Worm (Caenorhabditis elegans) whole organism, late embryonic: Measurements from ENCODE around the gene fbxa-26.
A peak's percentile ranks its signal among the peaks of the same experiment; 100 is the strongest.
"Not testable (repeated sequence)": the region's sequence is repeated elsewhere in the genome, so short reads cannot be mapped to it uniquely, and the experiment has no call there.

ENCODE experiments used
- K02D7.2 ChIP-seq: sonication (generic microtip); optimal IDR thresholded peaks from 2 replicates; lab custom pipeline; 2017; ENCODE audit warnings: mild to moderate bottlenecking, missing genetic modification characterization, missing compliant biosample characterization
- ceh-14 ChIP-seq: sonication (generic microtip); optimal IDR thresholded peaks from 2 replicates; lab custom pipeline; 2016; ENCODE audit warnings: missing genotype, missing genetic modification characterization, missing compliant biosample characterization
- ceh-18 ChIP-seq: sonication (generic microtip); optimal IDR thresholded peaks from 2 replicates; lab custom pipeline; 2016; ENCODE audit warnings: missing genetic modification characterization, missing compliant biosample characterization
- ceh-19 ChIP-seq: fragments of 200-800 bp; sonication (Bioruptor generic); optimal IDR thresholded peaks from 2 replicates; lab custom pipeline; 2018; ENCODE audit warnings: mild to moderate bottlenecking, missing genetic modification characterization, missing compliant biosample characterization
- ceh-22 ChIP-seq: sonication (generic microtip); optimal IDR thresholded peaks from 2 replicates; lab custom pipeline; 2017; ENCODE audit warnings: missing biosample characterization, missing genetic modification characterization
- ceh-31 ChIP-seq: sonication (generic microtip); optimal IDR thresholded peaks from 2 replicates; lab custom pipeline; 2016; ENCODE audit warnings: missing genetic modification characterization, missing compliant biosample characterization
- ceh-45 ChIP-seq: fragments of 200-800 bp; sonication (Bioruptor generic); IDR thresholded peaks from 2 replicates; pipeline ENCODE4 v1.3.6; 2022; ENCODE audit warnings: missing genetic modification reagents, missing genetic modification characterization, missing compliant biosample characterization
- ceh-6 ChIP-seq: fragments of 200-800 bp; sonication (Bioruptor generic); optimal IDR thresholded peaks from 2 replicates; lab custom pipeline; 2018; ENCODE audit warnings: mild to moderate bottlenecking, missing genetic modification characterization, missing compliant biosample characterization
- che-1 ChIP-seq: sonication (generic microtip); optimal IDR thresholded peaks from 2 replicates; lab custom pipeline; 2016; ENCODE audit warnings: mild to moderate bottlenecking, missing genetic modification characterization, missing compliant biosample characterization
- dmd-4 ChIP-seq: sonication (generic microtip); optimal IDR thresholded peaks from 2 replicates; lab custom pipeline; 2016; ENCODE audit warnings: borderline replicate concordance, missing genetic modification characterization, missing compliant biosample characterization
- dve-1 ChIP-seq: sonication (generic microtip); optimal IDR thresholded peaks from 2 replicates; lab custom pipeline; 2017; ENCODE audit warnings: antibody characterized with exemption, mild to moderate bottlenecking, missing genetic modification characterization, missing compliant biosample characterization
- elt-2 ChIP-seq: sonication (generic microtip); optimal IDR thresholded peaks from 2 replicates; lab custom pipeline; 2016; ENCODE audit warnings: missing genetic modification reagents, missing genetic modification characterization, missing compliant biosample characterization
- elt-4 ChIP-seq: sonication (generic microtip); optimal IDR thresholded peaks from 2 replicates; lab custom pipeline; 2016; ENCODE audit warnings: missing genetic modification characterization, missing compliant biosample characterization
- eyg-1 ChIP-seq: sonication (generic microtip); optimal IDR thresholded peaks from 2 replicates; lab custom pipeline; 2016; ENCODE audit warnings: missing genotype, missing genetic modification characterization, missing compliant biosample characterization
- fax-1 ChIP-seq: sonication (generic microtip); optimal IDR thresholded peaks from 2 replicates; lab custom pipeline; 2016; ENCODE audit warnings: missing genotype, missing genetic modification characterization, missing compliant biosample characterization
- fkh-10 ChIP-seq: fragments of 150-350 bp; optimal IDR thresholded peaks from 2 replicates; lab custom pipeline; 2014; ENCODE audit warnings: missing biosample characterization, missing genetic modification reagents, missing genetic modification characterization
- fkh-6 ChIP-seq: sonication (generic microtip); optimal IDR thresholded peaks from 2 replicates; lab custom pipeline; 2016; ENCODE audit warnings: missing genetic modification characterization, missing compliant biosample characterization
- gmeb-2 ChIP-seq: sonication (generic microtip); optimal IDR thresholded peaks from 2 replicates; lab custom pipeline; 2016; ENCODE audit warnings: missing genetic modification characterization, inconsistent platforms, missing compliant biosample characterization
- hlh-13 ChIP-seq: fragments of 200-800 bp; sonication (Bioruptor generic); optimal IDR thresholded peaks from 2 replicates; lab custom pipeline; 2018; ENCODE audit warnings: mild to moderate bottlenecking, missing genetic modification characterization, missing compliant biosample characterization
- hlh-15 ChIP-seq: sonication (generic microtip); optimal IDR thresholded peaks from 2 replicates; lab custom pipeline; 2016; ENCODE audit warnings: missing genetic modification characterization, missing compliant biosample characterization
- hlh-30 ChIP-seq: sonication (generic microtip); optimal IDR thresholded peaks from 2 replicates; lab custom pipeline; 2017; ENCODE audit warnings: antibody characterized with exemption, missing genetic modification characterization, missing compliant biosample characterization; ENCODE audit not compliant: insufficient read depth
- hlh-8 ChIP-seq: sonication (generic microtip); optimal IDR thresholded peaks from 2 replicates; lab custom pipeline; 2016; ENCODE audit warnings: missing genotype, missing genetic modification characterization, missing compliant biosample characterization
- lim-6 ChIP-seq: sonication (generic microtip); optimal IDR thresholded peaks from 2 replicates; lab custom pipeline; 2016; ENCODE audit warnings: missing genetic modification characterization, missing compliant biosample characterization
- lin-11 ChIP-seq: fragments of 200-800 bp; sonication (Bioruptor generic); optimal IDR thresholded peaks from 2 replicates; lab custom pipeline; 2018; ENCODE audit warnings: mild to moderate bottlenecking, missing genetic modification characterization, missing compliant biosample characterization
- madf-2 ChIP-seq: sonication (generic microtip); optimal IDR thresholded peaks from 2 replicates; lab custom pipeline; 2017; ENCODE audit warnings: missing genetic modification characterization, missing compliant biosample characterization
- nhr-11 ChIP-seq: fragments of 150-350 bp; optimal IDR thresholded peaks from 2 replicates; lab custom pipeline; 2014; ENCODE audit warnings: missing biosample characterization, missing genetic modification characterization
- nhr-232 ChIP-seq: sonication (generic microtip); optimal IDR thresholded peaks from 2 replicates; lab custom pipeline; 2016; ENCODE audit warnings: missing genetic modification characterization, missing compliant biosample characterization
- odd-2 ChIP-seq: sonication (generic microtip); optimal IDR thresholded peaks from 2 replicates; lab custom pipeline; 2017; ENCODE audit warnings: antibody characterized with exemption, mild to moderate bottlenecking, missing genetic modification characterization, missing compliant biosample characterization
- pax-1 ChIP-seq: fragments of 150-350 bp; optimal IDR thresholded peaks from 2 replicates; lab custom pipeline; 2014; ENCODE audit warnings: missing biosample characterization, missing genetic modification characterization
- pros-1 ChIP-seq: fragments of 150-350 bp; optimal IDR thresholded peaks from 2 replicates; lab custom pipeline; 2014; ENCODE audit warnings: missing biosample characterization, missing genetic modification reagents, missing genetic modification characterization
- sdc-2 ChIP-seq: sonication (generic microtip); optimal IDR thresholded peaks from 2 replicates; lab custom pipeline; 2016; ENCODE audit warnings: missing genotype, missing genetic modification characterization, missing compliant biosample characterization
- sox-4 ChIP-seq: sonication (generic microtip); optimal IDR thresholded peaks from 2 replicates; lab custom pipeline; 2017; ENCODE audit warnings: mild to moderate bottlenecking, missing genetic modification characterization, inconsistent platforms, missing compliant biosample characterization
- tbx-7 ChIP-seq: sonication (generic microtip); optimal IDR thresholded peaks from 2 replicates; lab custom pipeline; 2016; ENCODE audit warnings: missing genotype, missing genetic modification characterization, missing compliant biosample characterization
- ttx-3 ChIP-seq: sonication (generic microtip); optimal IDR thresholded peaks from 2 replicates; lab custom pipeline; 2016; ENCODE audit warnings: missing genetic modification reagents, missing genetic modification characterization, missing compliant biosample characterization
- unc-3 ChIP-seq, 2 experiments: fragments of 200-800 bp in 1 of 2; sonication (Bioruptor generic) in 1 of 2; sonication (generic microtip) in 1 of 2; conservative IDR thresholded peaks in 1 of 2; optimal IDR thresholded peaks in 1 of 2; 2 replicates each; pipeline versions ENCODE4 v1.3.6 to Lab custom; 2016 to 2022; ENCODE audit warnings: missing compliant biosample characterization in 2 of 2, missing genetic modification characterization in 2 of 2, missing genetic modification reagents in 1 of 2
- unc-42 ChIP-seq: sonication (generic microtip); optimal IDR thresholded peaks from 2 replicates; lab custom pipeline; 2016; ENCODE audit warnings: missing genotype, missing genetic modification characterization, missing compliant biosample characterization
- unc-55 ChIP-seq: sonication (generic microtip); optimal IDR thresholded peaks from 2 replicates; lab custom pipeline; 2017; ENCODE audit warnings: missing biosample characterization, missing genetic modification reagents, missing genetic modification characterization
- unc-86 ChIP-seq: sonication (generic microtip); optimal IDR thresholded peaks from 2 replicates; lab custom pipeline; 2016; ENCODE audit warnings: missing genetic modification characterization, missing compliant biosample characterization

The fbxa-26 gene

ce11 chrIII:1383483-1383882 lies 41.2 kb upstream of the fbxa-26 start:
- TF ChIP-seq eyg-1 (tag; lab: Kevin White, UChicago): no peak
- TF ChIP-seq ceh-14 (tag; lab: Kevin White, UChicago): no peak
- no peak for TF ChIP-seq K02D7.2
- no peak for TF ChIP-seq fax-1
- no peak for TF ChIP-seq pros-1 (tag; lab: Kevin White, UChicago)
- TF ChIP-seq sox-4: no peak
- TF ChIP-seq ceh-6: no peak
- TF ChIP-seq fkh-6 (tag; lab: Kevin White, UChicago): no peak
- TF ChIP-seq dve-1: no peak
- no peak for TF ChIP-seq ceh-19 (GFP tag; lab: Kevin White, UChicago)
- TF ChIP-seq gmeb-2 (tag; lab: Kevin White, UChicago): no peak
- no peak for TF ChIP-seq ceh-45
- no peak for TF ChIP-seq elt-4 (tag; lab: Kevin White, UChicago)
- TF ChIP-seq hlh-8: no peak
- TF ChIP-seq dmd-4 (tag; lab: Kevin White, UChicago): no peak
- no peak for TF ChIP-seq ceh-22 (tag; lab: Kevin White, UChicago)
- TF ChIP-seq ttx-3 (tag; lab: Kevin White, UChicago): no peak
- TF ChIP-seq pax-1 (tag; lab: Kevin White, UChicago): no peak
- no peak for TF ChIP-seq odd-2
- TF ChIP-seq madf-2 (tag; lab: Kevin White, UChicago): no peak

ce11 chrIII:1380535-1381274 lies 38.4 kb upstream of the fbxa-26 start, which contains the start of the genes pals-21 and Y82E9BR.6:
Gene pals-21 (minus strand): TSS chrIII:1380635.
Gene Y82E9BR.6 (plus strand): TSS chrIII:1381224.
- peak; percentile 0 for TF ChIP-seq hlh-30 (tag; lab: Kevin White, UChicago)
- TF ChIP-seq hlh-15 (tag; lab: Kevin White, UChicago): no peak
- TF ChIP-seq eyg-1 (tag; lab: Kevin White, UChicago): no peak
- TF ChIP-seq ceh-31: no peak

- not testable (repeated sequence) for TF ChIP-seq elt-4, ceh-14, lim-6 (tag; lab: Kevin White, UChicago)
Observed at ce11 chrIII:1377903-1378302, 35.6 kb upstream of the fbxa-26 start, which contains the start of gene pals-40. Gene pals-40 (minus strand): TSS chrIII:1378003.

- not testable (repeated sequence) for TF ChIP-seq elt-4, ceh-18, hlh-15 (tag; lab: Kevin White, UChicago)
- TF ChIP-seq, all 69 proteins: peak for 0; not testable (repeated sequence) for 69
Observed at ce11 chrIII:1375491-1375890, 33.2 kb upstream of the fbxa-26 start, which contains the start of gene Y82E9BR.10. Gene Y82E9BR.10 (minus strand): TSS chrIII:1375591.

- TF ChIP-seq hlh-15 (tag; lab: Kevin White, UChicago) (no peak), unc-42 (tag; lab: Kevin White, UChicago) (no peak), elt-4 (tag; lab: Kevin White, UChicago) (no peak), nhr-11 (no peak), unc-3 (GFP tag; conservative IDR thresholded peaks at IDR 0.05; lab: Robert Waterston, UW) (no peak), unc-3 (tag; optimal IDR thresholded peaks at IDR 0.05; lab: Kevin White, UChicago) (no peak), unc-55 (GFP tag; lab: Kevin White, UChicago) (no peak), dmd-4 (tag; lab: Kevin White, UChicago) (no peak), elt-2 (tag; lab: Kevin White, UChicago) (no peak), lin-11 (tag; lab: Kevin White, UChicago) (no peak), dve-1 (no peak), tbx-7 (tag; lab: Kevin White, UChicago) (no peak), hlh-13 (GFP tag; lab: Kevin White, UChicago) (no peak), fkh-10 (GFP tag; lab: Kevin White, UChicago) (no peak), che-1 (tag; lab: Kevin White, UChicago) (no peak), nhr-232 (tag; lab: Kevin White, UChicago) (no peak), unc-86 (tag; lab: Kevin White, UChicago) (no peak), hlh-8 (no peak), sdc-2 (tag; lab: Kevin White, UChicago) (no peak)
- TF ChIP-seq, all 69 proteins: peak for 0
Observed at ce11 chrIII:1374355-1374807, 32.1 kb upstream of the fbxa-26 start, which contains the start of gene Y82E9BR.20. Gene Y82E9BR.20 (plus strand): TSS chrIII:1374405.
